Worm (Caenorhabditis elegans) whole organism, L3 larva: Measurements from ENCODE around the gene F42A6.6.

Experiments
- R02D3.7 ChIP-seq: fragments of 150-350 bp; optimal IDR thresholded peaks from 2 replicates; lab custom pipeline; 2014; ENCODE audit warnings: missing biosample characterization, missing genetic modification characterization
- ceh-16 ChIP-seq: sonication (generic microtip); optimal IDR thresholded peaks from 2 replicates; lab custom pipeline; 2017; ENCODE audit warnings: missing biosample characterization, missing genetic modification characterization
- ceh-9 ChIP-seq: sonication (generic microtip); optimal IDR thresholded peaks from 2 replicates; lab custom pipeline; 2018; ENCODE audit warnings: missing biosample characterization, missing genetic modification characterization
- daf-12 ChIP-seq: fragments of 150-350 bp; optimal IDR thresholded peaks from 2 replicates; lab custom pipeline; 2014; ENCODE audit warnings: missing biosample characterization, missing genetic modification reagents, missing genetic modification characterization
- egl-27 ChIP-seq: sonication (generic microtip); optimal IDR thresholded peaks from 4 replicates; lab custom pipeline; 2017; ENCODE audit warnings: missing biosample characterization, missing genetic modification reagents, missing genetic modification characterization
- elt-1 ChIP-seq: fragments of 150-350 bp; optimal IDR thresholded peaks from 2 replicates; lab custom pipeline; 2014; ENCODE audit warnings: missing biosample characterization, missing genetic modification characterization
- eor-1 ChIP-seq, 2 experiments: fragments of 150-350 bp; optimal IDR thresholded peaks; 2 replicates each; lab custom pipeline; 2014 to 2018; ENCODE audit warnings: missing biosample characterization in 2 of 2, missing genetic modification characterization in 2 of 2
- fkh-10 ChIP-seq: sonication (generic microtip); optimal IDR thresholded peaks from 2 replicates; lab custom pipeline; 2017; ENCODE audit warnings: missing biosample characterization, missing genetic modification reagents, missing genetic modification characterization
- fkh-2 ChIP-seq: fragments of 150-350 bp; optimal IDR thresholded peaks from 2 replicates; lab custom pipeline; 2014; ENCODE audit warnings: missing biosample characterization, missing genetic modification reagents, missing genetic modification characterization
- fos-1 ChIP-seq: fragments of 150-350 bp; optimal IDR thresholded peaks from 2 replicates; lab custom pipeline; 2014; ENCODE audit warnings: missing biosample characterization, missing genetic modification characterization
- hmg-11 ChIP-seq: sonication (generic microtip); optimal IDR thresholded peaks from 2 replicates; lab custom pipeline; 2016; ENCODE audit warnings: missing genetic modification characterization, missing compliant biosample characterization
- nhr-25 ChIP-seq: sonication (generic microtip); optimal IDR thresholded peaks from 2 replicates; lab custom pipeline; 2017; ENCODE audit warnings: missing biosample characterization, missing genetic modification characterization
- nhr-28 ChIP-seq: fragments of 150-350 bp; optimal IDR thresholded peaks from 2 replicates; lab custom pipeline; 2014; ENCODE audit warnings: missing biosample characterization, missing genetic modification characterization
- nhr-43 ChIP-seq: sonication (generic microtip); optimal IDR thresholded peaks from 2 replicates; lab custom pipeline; 2016; ENCODE audit warnings: mild to moderate bottlenecking, missing genetic modification characterization, missing compliant biosample characterization; ENCODE audit not compliant: poor library complexity, severe bottlenecking
- nhr-67 ChIP-seq: fragments of 150-350 bp; optimal IDR thresholded peaks from 2 replicates; lab custom pipeline; 2014; ENCODE audit warnings: missing biosample characterization, missing genetic modification characterization
- nhr-76 ChIP-seq: fragments of 150-350 bp; sonication (generic microtip); optimal IDR thresholded peaks from 5 replicates; lab custom pipeline; 2014; ENCODE audit warnings: missing biosample characterization, missing genetic modification characterization
- nhr-77 ChIP-seq: fragments of 150-350 bp; optimal IDR thresholded peaks from 2 replicates; lab custom pipeline; 2014; ENCODE audit warnings: missing biosample characterization, missing genetic modification characterization
- pqm-1 ChIP-seq: fragments of 150-350 bp; optimal IDR thresholded peaks from 2 replicates; lab custom pipeline; 2017; ENCODE audit warnings: missing biosample characterization, missing genetic modification characterization, inconsistent platforms
- sea-2 ChIP-seq: fragments of 150-350 bp; sonication (generic microtip); optimal IDR thresholded peaks from 4 replicates; lab custom pipeline; 2014; ENCODE audit warnings: missing biosample characterization, missing genetic modification reagents, missing genetic modification characterization
- tbx-2 ChIP-seq: sonication (generic microtip); optimal IDR thresholded peaks from 2 replicates; lab custom pipeline; 2016; ENCODE audit warnings: mild to moderate bottlenecking, missing genetic modification characterization, missing compliant biosample characterization
- unc-39 ChIP-seq: sonication (generic microtip); optimal IDR thresholded peaks from 4 replicates; lab custom pipeline; 2017; ENCODE audit warnings: missing biosample characterization, missing genetic modification characterization
- zag-1 ChIP-seq: fragments of 150-350 bp; optimal IDR thresholded peaks from 2 replicates; lab custom pipeline; 2014; ENCODE audit warnings: missing biosample characterization, missing genetic modification characterization

The F42A6.6 gene

DNA sequence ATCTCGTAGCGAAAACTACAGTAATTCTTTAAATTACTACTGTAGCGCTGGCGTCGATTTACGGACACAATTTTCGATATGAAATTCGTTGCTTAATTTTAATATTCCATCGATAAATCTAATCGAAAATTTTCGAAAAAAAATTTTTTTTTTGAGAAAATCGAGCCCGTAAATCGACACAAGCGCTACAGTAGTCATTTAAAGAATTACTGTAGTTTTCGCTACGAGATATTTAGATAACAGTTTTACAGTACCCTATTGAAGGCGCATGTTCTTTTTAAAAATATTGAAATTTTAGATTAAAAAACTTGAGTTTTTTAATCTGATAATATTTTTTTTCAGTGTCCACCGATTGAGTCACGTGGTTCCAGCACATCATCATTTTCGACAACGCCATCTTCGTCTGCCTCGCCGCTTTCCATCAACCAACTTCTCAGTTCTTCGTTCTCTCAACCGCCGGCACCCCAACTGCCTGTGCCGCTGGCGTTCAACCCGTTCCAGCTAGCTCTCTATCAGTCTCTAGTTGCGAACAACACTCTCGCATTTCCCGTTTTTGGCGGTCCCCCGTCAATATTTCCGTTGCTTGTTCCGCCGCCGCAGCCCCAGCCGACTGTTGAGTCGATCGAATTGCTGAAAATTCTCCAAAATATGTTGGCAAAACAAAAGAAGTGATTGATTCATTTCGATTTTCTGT, 42.7 kb downstream of the F42A6.6 start:
- TF ChIP-seq nhr-43 (tag; lab: Kevin White, UChicago) (no peak), nhr-67 (tag; lab: Kevin White, UChicago) (no peak), pqm-1 (tag; lab: Kevin White, UChicago) (no peak), fkh-10 (GFP tag; lab: Kevin White, UChicago) (no peak), ceh-9 (tag; lab: Kevin White, UChicago) (no peak)

- TF ChIP-seq fos-1 (no peak), daf-12 (tag; lab: Kevin White, UChicago) (no peak), nhr-25 (tag; lab: Kevin White, UChicago) (peak; percentile 62), nhr-28 (no peak), elt-1 (tag; lab: Kevin White, UChicago) (no peak), sea-2 (GFP tag; lab: Kevin White, UChicago) (no peak), zag-1 (no peak), egl-27 (tag; lab: Kevin White, UChicago) (no peak)
- TF ChIP-seq, all 47 proteins: peak for 1
Measured at ce11 chrIV:3291977-3292561, 44.6 kb downstream of the F42A6.6 start, which contains the start of gene W08E12.8. Gene W08E12.8, plus strand, starts transcription at chrIV:3292371.

DNA sequence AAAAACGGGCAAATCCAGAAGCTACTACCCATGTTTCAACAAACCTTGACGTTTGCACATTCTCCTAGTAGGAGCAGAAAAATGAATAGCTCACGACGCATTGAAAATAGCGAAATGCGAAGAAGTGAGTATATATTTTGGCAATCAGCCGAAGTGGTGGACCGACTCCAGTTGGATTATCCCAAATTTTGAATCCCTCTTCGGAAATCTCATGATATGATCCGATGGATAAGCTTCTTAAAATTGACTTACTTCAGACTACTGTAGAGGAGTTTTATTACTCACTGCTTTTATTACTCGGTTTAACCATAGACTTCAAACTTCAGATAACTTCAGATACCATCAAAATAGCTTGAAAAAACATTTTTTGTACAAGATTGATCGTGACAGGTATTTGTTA, 47.4 kb downstream of the F42A6.6 start, which contains the start of gene gcy-23:
Gene gcy-23 (minus strand): TSS at position 101 of the 400 bp plus-strand sequence.
- no peak for TF ChIP-seq pqm-1 (tag; lab: Kevin White, UChicago)
- no peak for TF ChIP-seq hmg-11 (tag; lab: Kevin White, UChicago)
- TF ChIP-seq zag-1 = no peak
- TF ChIP-seq eor-1 (tag; optimal IDR thresholded peaks at IDR 0.05; lab: Kevin White, UChicago) = no peak
- TF ChIP-seq ceh-16 (tag; lab: Kevin White, UChicago) = no peak
- TF ChIP-seq fkh-2 (tag; lab: Kevin White, UChicago) = no peak
- TF ChIP-seq ceh-9 (tag; lab: Kevin White, UChicago) = no peak
- no peak for TF ChIP-seq elt-1 (tag; lab: Kevin White, UChicago)
- no peak for TF ChIP-seq nhr-76 (tag; lab: Kevin White, UChicago)
- no peak for TF ChIP-seq nhr-67 (tag; lab: Kevin White, UChicago)
- no peak for TF ChIP-seq R02D3.7 (tag; lab: Kevin White, UChicago)
- TF ChIP-seq nhr-77 (tag; lab: Kevin White, UChicago) = no peak
- no peak for TF ChIP-seq tbx-2 (tag; lab: Kevin White, UChicago)
- no peak for TF ChIP-seq unc-39 (tag; lab: Kevin White, UChicago)
- no peak for TF ChIP-seq fkh-10 (GFP tag; lab: Kevin White, UChicago)
